Worm (Caenorhabditis elegans): ENCODE results near the gene Y16B4A.2.

DNA sequence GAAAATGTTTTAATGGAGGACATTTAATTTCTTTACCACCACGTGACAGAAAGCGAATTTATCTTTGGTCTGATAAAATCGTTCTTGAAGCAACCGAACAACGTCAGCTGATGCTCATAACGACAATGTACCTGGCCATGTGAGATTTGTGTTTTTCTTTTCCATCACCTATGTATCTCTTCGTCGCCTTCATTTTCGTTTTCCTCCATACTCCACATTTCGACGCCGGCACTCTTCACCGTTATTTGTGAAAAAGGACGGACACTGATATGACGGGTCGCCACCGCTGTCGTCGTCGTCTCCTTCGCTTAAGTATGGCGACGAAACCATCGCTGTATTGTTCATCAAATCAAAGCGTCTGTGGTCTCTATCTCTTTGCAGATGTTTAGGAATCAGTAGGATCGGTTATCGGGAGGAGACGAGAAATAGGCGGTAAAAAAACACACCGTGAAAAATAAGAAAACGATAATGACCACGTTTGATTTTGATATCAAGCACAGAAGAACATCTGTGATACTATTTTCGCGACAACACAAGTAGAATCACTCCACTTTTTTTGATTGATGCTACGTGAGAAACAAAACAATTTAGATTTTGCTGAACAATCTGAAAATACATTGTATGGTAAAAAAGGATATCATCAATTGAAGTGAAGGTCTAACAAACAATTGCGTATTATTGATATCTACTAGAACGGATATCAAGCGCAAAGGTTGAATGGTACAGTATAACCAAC is 15.3 kb upstream of the Y16B4A.2 start:
- TF ChIP-seq him-1 (tag; optimal IDR thresholded peaks at IDR 0.05) (no peak), dao-5 (tag; optimal IDR thresholded peaks at IDR 0.05) (no peak)

All from whole organism, L4/young adult.